Worm (Caenorhabditis elegans) whole organism, late embryonic: ENCODE data around the gene srh-288.

Experiments used
- dmd-4 ChIP-seq: sonication (generic microtip); optimal IDR thresholded peaks from 2 replicates; lab custom pipeline; 2016; ENCODE audit warnings: borderline replicate concordance, missing genetic modification characterization, missing compliant biosample characterization
- dve-1 ChIP-seq: sonication (generic microtip); optimal IDR thresholded peaks from 2 replicates; lab custom pipeline; 2017; ENCODE audit warnings: antibody characterized with exemption, mild to moderate bottlenecking, missing genetic modification characterization, missing compliant biosample characterization
- eyg-1 ChIP-seq: sonication (generic microtip); optimal IDR thresholded peaks from 2 replicates; lab custom pipeline; 2016; ENCODE audit warnings: missing genotype, missing genetic modification characterization, missing compliant biosample characterization
- fax-1 ChIP-seq: sonication (generic microtip); optimal IDR thresholded peaks from 2 replicates; lab custom pipeline; 2016; ENCODE audit warnings: missing genotype, missing genetic modification characterization, missing compliant biosample characterization
- lim-6 ChIP-seq: sonication (generic microtip); optimal IDR thresholded peaks from 2 replicates; lab custom pipeline; 2016; ENCODE audit warnings: missing genetic modification characterization, missing compliant biosample characterization
- mec-3 ChIP-seq: sonication (generic microtip); optimal IDR thresholded peaks from 2 replicates; lab custom pipeline; 2016; ENCODE audit warnings: borderline replicate concordance, missing genetic modification characterization, missing compliant biosample characterization
- pha-4 ChIP-seq: fragments of 150-350 bp; optimal IDR thresholded peaks from 2 replicates; lab custom pipeline; 2018; ENCODE audit warnings: missing biosample characterization, missing genetic modification reagents, missing genetic modification characterization
- tbx-2 ChIP-seq: sonication (generic microtip); optimal IDR thresholded peaks from 2 replicates; lab custom pipeline; 2016; ENCODE audit warnings: missing genetic modification characterization, missing compliant biosample characterization
- unc-55 ChIP-seq: sonication (generic microtip); optimal IDR thresholded peaks from 2 replicates; lab custom pipeline; 2017; ENCODE audit warnings: missing biosample characterization, missing genetic modification reagents, missing genetic modification characterization

DNA sequence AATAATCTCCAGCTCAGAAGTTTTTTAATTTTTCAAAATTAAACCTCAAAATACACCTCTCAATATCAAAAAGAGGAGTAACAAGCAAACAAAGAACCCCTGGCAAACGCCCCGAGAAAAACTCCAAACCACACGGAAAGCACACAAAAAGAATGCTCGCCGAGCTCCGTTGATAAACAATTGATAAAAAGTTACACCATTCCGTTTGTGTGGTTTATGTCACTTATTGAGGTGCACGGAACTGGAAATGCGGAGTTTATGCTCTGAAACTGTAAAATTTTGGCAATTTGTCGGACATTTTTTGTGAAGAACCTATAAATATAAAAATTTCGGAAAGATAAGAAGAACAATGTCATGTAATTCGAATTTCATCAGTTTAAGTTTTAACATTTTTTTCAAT is 43.2 kb downstream of the srh-288 start:
- no peak for TF ChIP-seq pha-4
- TF ChIP-seq fax-1: no peak
- no peak for TF ChIP-seq dve-1 (tag; lab: Kevin White, UChicago)
- TF ChIP-seq dmd-4 (tag; lab: Kevin White, UChicago): no peak
- no peak for TF ChIP-seq unc-55 (GFP tag; lab: Kevin White, UChicago)
- TF ChIP-seq mec-3 (tag; lab: Kevin White, UChicago): no peak
- TF ChIP-seq lim-6 (tag; lab: Kevin White, UChicago): no peak
- no peak for TF ChIP-seq tbx-2 (tag; lab: Kevin White, UChicago)
- TF ChIP-seq eyg-1 (tag; lab: Kevin White, UChicago): no peak
